Worm (Caenorhabditis elegans) whole organism, L1 larva: Measurements from ENCODE around the gene rpn-12.

Experiments used
- C04F5.9 ChIP-seq: sonication (generic microtip); optimal IDR thresholded peaks from 2 replicates; lab custom pipeline; 2016; ENCODE audit warnings: missing genetic modification characterization, missing compliant biosample characterization
- C34B4.2 ChIP-seq: sonication (generic microtip); optimal IDR thresholded peaks from 2 replicates; lab custom pipeline; 2017; ENCODE audit warnings: mild to moderate bottlenecking, missing genetic modification characterization, missing compliant biosample characterization
- aha-1 ChIP-seq: fragments of 150-350 bp; optimal IDR thresholded peaks from 2 replicates; lab custom pipeline; 2014; ENCODE audit warnings: missing biosample characterization, missing genetic modification characterization
- ceh-63 ChIP-seq: fragments of 200-800 bp; sonication (Bioruptor generic); optimal IDR thresholded peaks from 2 replicates; lab custom pipeline; 2018; ENCODE audit warnings: mild to moderate bottlenecking, missing genetic modification characterization, missing compliant biosample characterization
- ceh-8 ChIP-seq: fragments of 200-800 bp; sonication (Bioruptor generic); optimal IDR thresholded peaks from 2 replicates; lab custom pipeline; 2018; ENCODE audit warnings: mild to moderate bottlenecking, missing genetic modification characterization, moderate library complexity, missing compliant biosample characterization
- ceh-88 ChIP-seq: fragments of 200-800 bp; sonication (Bioruptor generic); IDR thresholded peaks from 2 replicates; pipeline ENCODE4 v1.3.6; 2022; ENCODE audit warnings: missing genetic modification characterization, missing compliant biosample characterization
- ceh-90 ChIP-seq: sonication (generic microtip); optimal IDR thresholded peaks from 2 replicates; lab custom pipeline; 2016; ENCODE audit warnings: missing genetic modification characterization, missing compliant biosample characterization
- dpl-1 ChIP-seq, 3 experiments: fragments of 150-350 bp in 2 of 3; sonication (generic microtip) in 1 of 3; optimal IDR thresholded peaks; 2 replicates each; lab custom pipeline; 2014 to 2017; ENCODE audit warnings: missing biosample characterization in 3 of 3, missing genetic modification characterization in 3 of 3, missing genetic modification reagents in 3 of 3
- dsc-1 ChIP-seq: sonication (generic microtip); optimal IDR thresholded peaks from 2 replicates; lab custom pipeline; 2016; ENCODE audit warnings: mild to moderate bottlenecking, missing genetic modification characterization, missing compliant biosample characterization
- efl-3 ChIP-seq: fragments of 200-800 bp; sonication (Bioruptor generic); optimal IDR thresholded peaks from 2 replicates; lab custom pipeline; 2018; ENCODE audit warnings: mild to moderate bottlenecking, missing genetic modification characterization, missing compliant biosample characterization
- egl-13 ChIP-seq: sonication (generic microtip); optimal IDR thresholded peaks from 2 replicates; lab custom pipeline; 2016; ENCODE audit warnings: missing genotype, missing genetic modification reagents, missing genetic modification characterization, missing compliant biosample characterization
- egl-27 ChIP-seq, 2 experiments: fragments of 150-350 bp in 1 of 2; sonication (generic microtip); optimal IDR thresholded peaks; 3 replicates each; lab custom pipeline; 2017 to 2018; ENCODE audit warnings: missing biosample characterization in 2 of 2, missing genetic modification characterization in 2 of 2, missing genetic modification reagents in 2 of 2
- elt-2 ChIP-seq: sonication (generic microtip); optimal IDR thresholded peaks from 2 replicates; lab custom pipeline; 2016; ENCODE audit warnings: missing genetic modification characterization, mild to moderate bottlenecking, inconsistent platforms, missing compliant biosample characterization, missing genetic modification reagents
- elt-3 ChIP-seq, 6 experiments: fragments of 150-350 bp in 1 of 6; sonication (generic microtip); optimal IDR thresholded peaks; 2 replicates each; lab custom pipeline; 2017 to 2018; ENCODE audit warnings: missing biosample characterization in 6 of 6, missing genetic modification characterization in 6 of 6, inconsistent platforms in 1 of 6
- fkh-8 ChIP-seq: sonication (generic microtip); optimal IDR thresholded peaks from 2 replicates; lab custom pipeline; 2016; ENCODE audit warnings: mild to moderate bottlenecking, missing genetic modification characterization, missing compliant biosample characterization
- grh-1 ChIP-seq: fragments of 200-800 bp; sonication (Bioruptor generic); IDR thresholded peaks from 2 replicates; pipeline ENCODE4 v1.3.6; 2022; ENCODE audit warnings: missing genetic modification reagents, missing genetic modification characterization, missing compliant biosample characterization
- hlh-4 ChIP-seq: sonication (generic microtip); optimal IDR thresholded peaks from 2 replicates; lab custom pipeline; 2016; ENCODE audit warnings: mild to moderate bottlenecking, missing genetic modification characterization, missing compliant biosample characterization
- isw-1 ChIP-seq: fragments of 200-800 bp; sonication (Bioruptor generic); IDR thresholded peaks from 2 replicates; pipeline ENCODE4 v1.3.6; 2022; ENCODE audit warnings: missing genetic modification characterization, missing compliant biosample characterization
- lin-14 ChIP-seq: fragments of 200-800 bp; sonication (Bioruptor generic); optimal IDR thresholded peaks from 2 replicates; lab custom pipeline; 2018; ENCODE audit warnings: mild to moderate bottlenecking, missing genetic modification characterization, moderate library complexity, missing compliant biosample characterization
- lin-15B ChIP-seq: fragments of 150-350 bp; sonication (generic microtip); optimal IDR thresholded peaks from 3 replicates; lab custom pipeline; 2014; ENCODE audit warnings: missing biosample characterization, missing genetic modification characterization
- lin-39 ChIP-seq: fragments of 150-350 bp; optimal IDR thresholded peaks from 2 replicates; lab custom pipeline; 2014; ENCODE audit warnings: missing biosample characterization, missing genetic modification reagents, missing genetic modification characterization
- mdl-1 ChIP-seq, 2 experiments: fragments of 150-350 bp; optimal IDR thresholded peaks; 2 replicates each; lab custom pipeline; 2014 to 2017; ENCODE audit warnings: missing biosample characterization in 2 of 2, missing genetic modification characterization in 2 of 2, inconsistent platforms in 1 of 2
- nhr-20 ChIP-seq: sonication (generic microtip); optimal IDR thresholded peaks from 2 replicates; lab custom pipeline; 2016; ENCODE audit warnings: mild to moderate bottlenecking, missing genetic modification characterization, missing compliant biosample characterization
- nhr-237 ChIP-seq: fragments of 150-350 bp; optimal IDR thresholded peaks from 2 replicates; lab custom pipeline; 2014; ENCODE audit warnings: missing biosample characterization, missing genetic modification characterization
- nhr-47 ChIP-seq: sonication (generic microtip); optimal IDR thresholded peaks from 2 replicates; lab custom pipeline; 2016; ENCODE audit warnings: mild to moderate bottlenecking, missing genetic modification characterization, moderate library complexity, missing compliant biosample characterization
- nhr-71 ChIP-seq: sonication (generic microtip); optimal IDR thresholded peaks from 2 replicates; lab custom pipeline; 2016; ENCODE audit warnings: mild to moderate bottlenecking, missing genetic modification characterization, moderate library complexity, missing compliant biosample characterization
- nhr-76 ChIP-seq: sonication (generic microtip); optimal IDR thresholded peaks from 2 replicates; lab custom pipeline; 2017; ENCODE audit warnings: missing biosample characterization, missing genetic modification characterization
- nhr-77 ChIP-seq: fragments of 150-350 bp; optimal IDR thresholded peaks from 2 replicates; lab custom pipeline; 2014; ENCODE audit warnings: missing biosample characterization, missing genetic modification characterization
- nhr-84 ChIP-seq: sonication (generic microtip); optimal IDR thresholded peaks from 2 replicates; lab custom pipeline; 2017; ENCODE audit warnings: missing biosample characterization, missing genetic modification characterization
- nhr-85 ChIP-seq: sonication (generic microtip); peaks from one replicate; lab custom pipeline; 2016; ENCODE audit warnings: missing genetic modification characterization, inconsistent platforms, missing compliant biosample characterization
- nhr-90 ChIP-seq: sonication (generic microtip); optimal IDR thresholded peaks from 2 replicates; lab custom pipeline; 2016; ENCODE audit warnings: mild to moderate bottlenecking, missing genetic modification characterization, missing compliant biosample characterization; ENCODE audit not compliant: poor library complexity
- pag-3 ChIP-seq: sonication (generic microtip); optimal IDR thresholded peaks from 2 replicates; lab custom pipeline; 2017; ENCODE audit warnings: missing genetic modification characterization, mild to moderate bottlenecking, missing compliant biosample characterization, antibody characterized with exemption, borderline replicate concordance; ENCODE audit not compliant: insufficient read depth
- pax-3 ChIP-seq: fragments of 200-800 bp; sonication (Bioruptor generic); optimal IDR thresholded peaks from 2 replicates; lab custom pipeline; 2018; ENCODE audit warnings: mild to moderate bottlenecking, missing genetic modification characterization, moderate library complexity, missing compliant biosample characterization
- pqm-1 ChIP-seq: sonication (generic microtip); optimal IDR thresholded peaks from 3 replicates; lab custom pipeline; 2017; ENCODE audit warnings: missing biosample characterization, missing genetic modification characterization
- skn-1 ChIP-seq: fragments of 150-350 bp; optimal IDR thresholded peaks from 2 replicates; lab custom pipeline; 2014; ENCODE audit warnings: missing biosample characterization, missing genetic modification characterization
- snu-23 ChIP-seq: sonication (generic microtip); optimal IDR thresholded peaks from 2 replicates; lab custom pipeline; 2016; ENCODE audit warnings: missing genetic modification characterization, missing compliant biosample characterization
- sox-4 ChIP-seq: sonication (generic microtip); optimal IDR thresholded peaks from 2 replicates; lab custom pipeline; 2016; ENCODE audit warnings: missing genetic modification characterization, missing compliant biosample characterization
- sptf-1 ChIP-seq: fragments of 150-350 bp; optimal IDR thresholded peaks from 2 replicates; lab custom pipeline; 2014; ENCODE audit warnings: missing biosample characterization, missing genetic modification characterization
- swsn-7 ChIP-seq: sonication (generic microtip); optimal IDR thresholded peaks from 2 replicates; lab custom pipeline; 2016; ENCODE audit warnings: missing genetic modification characterization, missing compliant biosample characterization
- tbx-2 ChIP-seq: sonication (generic microtip); optimal IDR thresholded peaks from 2 replicates; lab custom pipeline; 2016; ENCODE audit warnings: missing genetic modification characterization, missing compliant biosample characterization
- tlp-1 ChIP-seq: fragments of 150-350 bp; optimal IDR thresholded peaks from 2 replicates; lab custom pipeline; 2014; ENCODE audit warnings: missing biosample characterization, missing genetic modification characterization
- unc-130 ChIP-seq: fragments of 150-350 bp; optimal IDR thresholded peaks from 2 replicates; lab custom pipeline; 2017; ENCODE audit warnings: missing biosample characterization, missing genetic modification characterization, inconsistent platforms
- unc-62 ChIP-seq: fragments of 150-350 bp; optimal IDR thresholded peaks from 2 replicates; lab custom pipeline; 2014; ENCODE audit warnings: missing biosample characterization, missing genetic modification reagents, missing genetic modification characterization
- unc-98 ChIP-seq: fragments of 200-800 bp; sonication (Bioruptor generic); IDR thresholded peaks from 2 replicates; pipeline ENCODE4 v1.3.6; 2022; ENCODE audit warnings: missing genetic modification characterization, missing compliant biosample characterization
- xbp-1 ChIP-seq: sonication (generic microtip); optimal IDR thresholded peaks from 2 replicates; lab custom pipeline; 2016; ENCODE audit warnings: missing genetic modification characterization, missing compliant biosample characterization
- zag-1 ChIP-seq: fragments of 150-350 bp; optimal IDR thresholded peaks from 2 replicates; lab custom pipeline; 2014; ENCODE audit warnings: missing biosample characterization, missing genetic modification characterization
- zip-4 ChIP-seq: fragments of 200-800 bp; sonication (Bioruptor generic); optimal IDR thresholded peaks from 2 replicates; lab custom pipeline; 2018; ENCODE audit warnings: mild to moderate bottlenecking, missing genetic modification characterization, moderate library complexity, missing compliant biosample characterization
- ztf-11 ChIP-seq, 2 experiments: sonication (generic microtip); optimal IDR thresholded peaks; 2 replicates each; lab custom pipeline; 2016 to 2017; ENCODE audit warnings: missing genetic modification characterization in 2 of 2, missing biosample characterization in 1 of 2, missing compliant biosample characterization in 1 of 2
- ztf-4 ChIP-seq: fragments of 150-350 bp; optimal IDR thresholded peaks from 2 replicates; lab custom pipeline; 2014; ENCODE audit warnings: missing biosample characterization, missing genetic modification characterization

rpn-12 gene

ce11 chrII:11634681-11635527 is 18.0 kb upstream of the rpn-12 start (continued):
- peak; percentile 8 to 24 (median 12) for TF ChIP-seq dpl-1 (GFP tag; optimal IDR thresholded peaks at IDR 0.05; lab: Kevin White, UChicago)
- TF ChIP-seq pag-3 (tag; lab: Kevin White, UChicago): no peak
- peak; percentile 62; the same call in 1 of the 2 replicates for TF ChIP-seq ceh-88 (GFP tag; lab: Robert Waterston, UW)
- no peak for TF ChIP-seq sptf-1
- TF ChIP-seq nhr-77 (tag; lab: Kevin White, UChicago): peak; percentile 89
- peak; percentile 14 for TF ChIP-seq sox-4 (tag; lab: Kevin White, UChicago)
- TF ChIP-seq grh-1: peak; percentile 49
- TF ChIP-seq skn-1 (tag; lab: Kevin White, UChicago): peak; percentile 67
- peak; percentile 56 for TF ChIP-seq nhr-90 (tag; lab: Kevin White, UChicago)
- peak; percentile 95 for TF ChIP-seq lin-14 (GFP tag; lab: Kevin White, UChicago)
- peak; percentile 65 for TF ChIP-seq ceh-8 (GFP tag; lab: Kevin White, UChicago)
- no peak for TF ChIP-seq nhr-237 (tag; lab: Kevin White, UChicago)
- TF ChIP-seq xbp-1 (tag; lab: Kevin White, UChicago): peak; percentile 98
- no peak for TF ChIP-seq C04F5.9 (tag; lab: Kevin White, UChicago)
- peak; percentile 36 for TF ChIP-seq C34B4.2 (tag; lab: Kevin White, UChicago)
- no peak for TF ChIP-seq elt-2 (tag; lab: Kevin White, UChicago)
- 0 out of 2 replicates have a peak, but pooled peaks have one; percentile 6 for TF ChIP-seq isw-1 (GFP tag; lab: Robert Waterston, UW)
- no peak for TF ChIP-seq efl-3
- peak in 1 of 2 experiments; percentile 44 for TF ChIP-seq egl-27 (tag; optimal IDR thresholded peaks at IDR 0.05; lab: Kevin White, UChicago)
- TF ChIP-seq egl-13 (tag; lab: Kevin White, UChicago): peak; percentile 63
- TF ChIP-seq tlp-1: no peak
- TF ChIP-seq lin-39 (tag; lab: Kevin White, UChicago): no peak
- TF ChIP-seq hlh-4 (tag; lab: Kevin White, UChicago): no peak
- peak; percentile 84 for TF ChIP-seq nhr-71 (tag; lab: Kevin White, UChicago)
- TF ChIP-seq ztf-11 (tag; optimal IDR thresholded peaks at IDR 0.05; lab: Kevin White, UChicago): peak in 1 of 2 experiments; percentile 61
- no peak for TF ChIP-seq nhr-84 (tag; lab: Kevin White, UChicago)
- peak in 2 of 6 experiments; percentile 21 to 63 for TF ChIP-seq elt-3 (tag; optimal IDR thresholded peaks at IDR 0.05; lab: Kevin White, UChicago)
- peak; percentile 78 for TF ChIP-seq nhr-47 (tag; lab: Kevin White, UChicago)
- peak; percentile 83 for TF ChIP-seq ztf-4 (tag; lab: Kevin White, UChicago)
- peak; percentile 52 for TF ChIP-seq pax-3 (tag; lab: Kevin White, UChicago)
- peak; percentile 31 for TF ChIP-seq zip-4 (GFP tag; lab: Kevin White, UChicago)
- TF ChIP-seq unc-62: no peak

- no peak for TF ChIP-seq zag-1 (tag; lab: Kevin White, UChicago)
- no peak for TF ChIP-seq unc-98 (GFP tag; lab: Robert Waterston, UW)
- TF ChIP-seq efl-3: no peak
- peak; percentile 96 for TF ChIP-seq nhr-20 (tag; lab: Kevin White, UChicago)
- peak; percentile 88 for TF ChIP-seq dsc-1 (tag; lab: Kevin White, UChicago)
- TF ChIP-seq C34B4.2 (tag; lab: Kevin White, UChicago): no peak
- TF ChIP-seq unc-130 (tag; lab: Kevin White, UChicago): peak; percentile 54
- no peak for TF ChIP-seq lin-15B (tag; lab: Kevin White, UChicago)
- no peak for TF ChIP-seq sox-4 (tag; lab: Kevin White, UChicago)
- TF ChIP-seq nhr-71 (tag; lab: Kevin White, UChicago): peak; percentile 96
- TF ChIP-seq fkh-8 (tag; lab: Kevin White, UChicago): peak; percentile 24
- TF ChIP-seq pqm-1: no peak
- peak; percentile 87 for TF ChIP-seq swsn-7 (tag; lab: Kevin White, UChicago)
- TF ChIP-seq mdl-1 (tag; optimal IDR thresholded peaks at IDR 0.05; lab: Kevin White, UChicago): peak in 1 of 2 experiments; percentile 89
- no peak for TF ChIP-seq aha-1 (tag; lab: Kevin White, UChicago)
- TF ChIP-seq ceh-63: peak; percentile 66
- TF ChIP-seq nhr-76 (tag; lab: Kevin White, UChicago): peak; percentile 49
- peak; percentile 100 for TF ChIP-seq nhr-85 (tag; lab: Kevin White, UChicago)
- TF ChIP-seq isw-1 (GFP tag; lab: Robert Waterston, UW): peak; percentile 47
- TF ChIP-seq snu-23 (GFP tag; lab: Kevin White, UChicago): peak; percentile 94
- TF ChIP-seq ceh-90: no peak
- TF ChIP-seq egl-27 (tag; optimal IDR thresholded peaks at IDR 0.05; lab: Kevin White, UChicago): peak; percentile 88 to 97
- peak; percentile 89 for TF ChIP-seq tbx-2
Measured at ce11 chrII:11635745-11636161, 17.2 kb upstream of the rpn-12 start.
